Worm (Caenorhabditis elegans) whole organism, L2 larva: ENCODE measurements around the gene F52E1.5.

Experiments used
- C34F6.9 ChIP-seq: fragments of 150-350 bp; optimal IDR thresholded peaks from 2 replicates; lab custom pipeline; 2014; ENCODE audit warnings: missing biosample characterization, missing genetic modification characterization
- F13H6.1 ChIP-seq: sonication (generic microtip); optimal IDR thresholded peaks from 2 replicates; lab custom pipeline; 2016; ENCODE audit warnings: missing genetic modification characterization, missing compliant biosample characterization
- R02D3.7 ChIP-seq: fragments of 150-350 bp; optimal IDR thresholded peaks from 2 replicates; lab custom pipeline; 2014; ENCODE audit warnings: missing biosample characterization, missing genetic modification characterization
- Y55F3AM.14 ChIP-seq: fragments of 200-800 bp; sonication (Bioruptor generic); optimal IDR thresholded peaks from 2 replicates; lab custom pipeline; 2018; ENCODE audit warnings: mild to moderate bottlenecking, missing genetic modification characterization, missing compliant biosample characterization
- ZK546.5 ChIP-seq: sonication (generic microtip); optimal IDR thresholded peaks from 2 replicates; lab custom pipeline; 2017; ENCODE audit warnings: missing biosample characterization, missing genetic modification characterization
- alr-1 ChIP-seq: fragments of 150-350 bp; optimal IDR thresholded peaks from 2 replicates; lab custom pipeline; 2014; ENCODE audit warnings: missing biosample characterization, missing genetic modification characterization
- aly-2 ChIP-seq: fragments of 150-350 bp; optimal IDR thresholded peaks from 2 replicates; lab custom pipeline; 2014; ENCODE audit warnings: missing biosample characterization, missing genetic modification characterization
- ama-1 ChIP-seq: fragments of 150-350 bp; optimal IDR thresholded peaks from 2 replicates; lab custom pipeline; 2018; ENCODE audit warnings: inconsistent platforms
- blmp-1 ChIP-seq: sonication (generic microtip); optimal IDR thresholded peaks from 2 replicates; lab custom pipeline; 2017; ENCODE audit warnings: missing genetic modification characterization, mild to moderate bottlenecking, missing compliant biosample characterization, antibody characterized with exemption, moderate library complexity; ENCODE audit not compliant: insufficient read depth
- ceh-16 ChIP-seq: fragments of 150-350 bp; optimal IDR thresholded peaks from 2 replicates; lab custom pipeline; 2014; ENCODE audit warnings: missing biosample characterization, missing genetic modification characterization
- ceh-82 ChIP-seq: fragments of 150-350 bp; optimal IDR thresholded peaks from 2 replicates; lab custom pipeline; 2014; ENCODE audit warnings: missing biosample characterization, missing genetic modification characterization
- crh-2 ChIP-seq: sonication (generic microtip); optimal IDR thresholded peaks from 2 replicates; lab custom pipeline; 2017; ENCODE audit warnings: missing biosample characterization, missing genetic modification characterization
- dmd-4 ChIP-seq: sonication (generic microtip); optimal IDR thresholded peaks from 2 replicates; lab custom pipeline; 2017; ENCODE audit warnings: missing biosample characterization, missing genetic modification characterization
- egl-27 ChIP-seq: sonication (generic microtip); optimal IDR thresholded peaks from 3 replicates; lab custom pipeline; 2017; ENCODE audit warnings: missing biosample characterization, missing genetic modification reagents, missing genetic modification characterization
- elt-1 ChIP-seq: fragments of 150-350 bp; optimal IDR thresholded peaks from 2 replicates; lab custom pipeline; 2014; ENCODE audit warnings: missing biosample characterization, missing genetic modification characterization
- elt-3 ChIP-seq: sonication (generic microtip); optimal IDR thresholded peaks from 2 replicates; lab custom pipeline; 2017; ENCODE audit warnings: missing biosample characterization, missing genetic modification characterization
- fos-1 ChIP-seq: fragments of 150-350 bp; optimal IDR thresholded peaks from 2 replicates; lab custom pipeline; 2014; ENCODE audit warnings: missing biosample characterization, missing genetic modification characterization
- gmeb-1 ChIP-seq: fragments of 150-350 bp; optimal IDR thresholded peaks from 2 replicates; lab custom pipeline; 2014; ENCODE audit warnings: missing biosample characterization, missing genetic modification characterization
- lin-11 ChIP-seq: fragments of 150-350 bp; sonication (generic microtip); optimal IDR thresholded peaks from 2 replicates; lab custom pipeline; 2014; ENCODE audit warnings: missing biosample characterization, missing genetic modification characterization, inconsistent platforms, mixed read lengths
- lin-13 ChIP-seq: fragments of 150-350 bp; optimal IDR thresholded peaks from 2 replicates; lab custom pipeline; 2014; ENCODE audit warnings: missing biosample characterization, missing genetic modification reagents, missing genetic modification characterization
- lin-39 ChIP-seq: fragments of 150-350 bp; optimal IDR thresholded peaks from 2 replicates; lab custom pipeline; 2014; ENCODE audit warnings: missing biosample characterization, missing genetic modification reagents, missing genetic modification characterization
- lsy-2 ChIP-seq, 2 experiments: fragments of 150-350 bp in 1 of 2; sonication (generic microtip) in 1 of 2; optimal IDR thresholded peaks; 2 replicates each; lab custom pipeline; 2014 to 2017; ENCODE audit warnings: missing biosample characterization in 2 of 2, missing genetic modification characterization in 2 of 2
- mab-5 ChIP-seq: fragments of 150-350 bp; optimal IDR thresholded peaks from 2 replicates; lab custom pipeline; 2014; ENCODE audit warnings: missing biosample characterization, missing genetic modification characterization
- mbf-1 ChIP-seq: sonication (generic microtip); optimal IDR thresholded peaks from 2 replicates; lab custom pipeline; 2017; ENCODE audit warnings: missing biosample characterization, missing genetic modification characterization
- mdl-1 ChIP-seq, 2 experiments: fragments of 150-350 bp in 1 of 2; sonication (generic microtip) in 1 of 2; optimal IDR thresholded peaks; 2 replicates each; lab custom pipeline; 2017; ENCODE audit warnings: missing biosample characterization in 2 of 2, missing genetic modification characterization in 2 of 2
- nhr-10 ChIP-seq: sonication (generic microtip); optimal IDR thresholded peaks from 2 replicates; lab custom pipeline; 2017; ENCODE audit warnings: missing biosample characterization, missing genetic modification characterization
- nhr-11 ChIP-seq: fragments of 150-350 bp; optimal IDR thresholded peaks from 2 replicates; lab custom pipeline; 2014; ENCODE audit warnings: missing biosample characterization, missing genetic modification characterization
- nhr-12 ChIP-seq: fragments of 150-350 bp; optimal IDR thresholded peaks from 2 replicates; lab custom pipeline; 2014; ENCODE audit warnings: missing biosample characterization, missing genetic modification characterization
- nhr-129 ChIP-seq: fragments of 150-350 bp; optimal IDR thresholded peaks from 2 replicates; lab custom pipeline; 2014; ENCODE audit warnings: missing biosample characterization, missing genetic modification characterization
- nhr-21 ChIP-seq: fragments of 150-350 bp; optimal IDR thresholded peaks from 2 replicates; lab custom pipeline; 2014; ENCODE audit warnings: missing biosample characterization, missing genetic modification characterization
- nhr-23 ChIP-seq: fragments of 150-350 bp; optimal IDR thresholded peaks from 2 replicates; lab custom pipeline; 2014; ENCODE audit warnings: missing biosample characterization, missing genetic modification reagents, missing genetic modification characterization
- nhr-237 ChIP-seq: fragments of 150-350 bp; optimal IDR thresholded peaks from 2 replicates; lab custom pipeline; 2014; ENCODE audit warnings: missing biosample characterization, missing genetic modification characterization
- nhr-25 ChIP-seq: fragments of 150-350 bp; sonication (generic microtip); optimal IDR thresholded peaks from 3 replicates; lab custom pipeline; 2014; ENCODE audit warnings: missing biosample characterization, missing genetic modification characterization
- nhr-6 ChIP-seq: fragments of 150-350 bp; optimal IDR thresholded peaks from 2 replicates; lab custom pipeline; 2014; ENCODE audit warnings: missing biosample characterization, missing genetic modification characterization
- nhr-77 ChIP-seq: fragments of 150-350 bp; optimal IDR thresholded peaks from 2 replicates; lab custom pipeline; 2014; ENCODE audit warnings: missing biosample characterization, missing genetic modification characterization
- peb-1 ChIP-seq: fragments of 150-350 bp; optimal IDR thresholded peaks from 2 replicates; lab custom pipeline; 2014; ENCODE audit warnings: missing biosample characterization, missing genetic modification characterization
- sem-4 ChIP-seq: fragments of 150-350 bp; optimal IDR thresholded peaks from 2 replicates; lab custom pipeline; 2014; ENCODE audit warnings: missing biosample characterization, missing genetic modification reagents, missing genetic modification characterization
- skn-1 ChIP-seq: sonication (generic microtip); optimal IDR thresholded peaks from 2 replicates; lab custom pipeline; 2017; ENCODE audit warnings: missing biosample characterization, missing genetic modification characterization
- sma-3 ChIP-seq: sonication (generic microtip); optimal IDR thresholded peaks from 2 replicates; lab custom pipeline; 2016; ENCODE audit warnings: missing genetic modification reagents, missing genetic modification characterization, missing compliant biosample characterization
- sma-9 ChIP-seq, 2 experiments: fragments of 150-350 bp in 1 of 2; sonication (generic microtip) in 1 of 2; optimal IDR thresholded peaks; 2 replicates each; lab custom pipeline; 2014 to 2016; ENCODE audit warnings: missing genetic modification characterization in 2 of 2, mild to moderate bottlenecking in 1 of 2, missing biosample characterization in 1 of 2, missing compliant biosample characterization in 1 of 2, missing genetic modification reagents in 1 of 2, moderate library complexity in 1 of 2
- snpc-4 ChIP-seq: fragments of 150-350 bp; optimal IDR thresholded peaks from 2 replicates; lab custom pipeline; 2014; ENCODE audit warnings: missing biosample characterization, missing genetic modification characterization
- unc-39 ChIP-seq: fragments of 150-350 bp; optimal IDR thresholded peaks from 2 replicates; lab custom pipeline; 2014; ENCODE audit warnings: missing biosample characterization, missing genetic modification characterization
- unc-55 ChIP-seq: fragments of 150-350 bp; sonication (generic microtip); optimal IDR thresholded peaks from 3 replicates; lab custom pipeline; 2014; ENCODE audit warnings: missing biosample characterization, missing genetic modification reagents, missing genetic modification characterization
- unc-62 ChIP-seq: fragments of 150-350 bp; optimal IDR thresholded peaks from 2 replicates; lab custom pipeline; 2014; ENCODE audit warnings: missing biosample characterization, missing genetic modification reagents, missing genetic modification characterization
- zag-1 ChIP-seq: fragments of 150-350 bp; optimal IDR thresholded peaks from 2 replicates; lab custom pipeline; 2014; ENCODE audit warnings: missing biosample characterization, missing genetic modification characterization
- ztf-1 ChIP-seq: fragments of 200-800 bp; sonication (Bioruptor generic); conservative IDR thresholded peaks from 2 replicates; pipeline ENCODE4 v1.3.6; 2022; ENCODE audit warnings: missing genetic modification characterization, missing compliant biosample characterization
- ztf-11 ChIP-seq: sonication (generic microtip); optimal IDR thresholded peaks from 2 replicates; lab custom pipeline; 2017; ENCODE audit warnings: missing biosample characterization, missing genetic modification characterization
- ztf-4 ChIP-seq: fragments of 150-350 bp; optimal IDR thresholded peaks from 2 replicates; lab custom pipeline; 2014; ENCODE audit warnings: missing biosample characterization, missing genetic modification characterization

F52E1.5 gene

ce11 chrV:8358702-8359101 is 20.6 kb upstream of the F52E1.5 start:
- TF ChIP-seq sma-9 (GFP tag; optimal IDR thresholded peaks at IDR 0.05; lab: Kevin White, UChicago): no peak
- TF ChIP-seq sma-9 (tag; optimal IDR thresholded peaks at IDR 0.05; lab: Kevin White, UChicago): no peak
- TF ChIP-seq dmd-4 (tag; lab: Kevin White, UChicago): no peak
- TF ChIP-seq ztf-4 (tag; lab: Kevin White, UChicago): no peak
- no peak for TF ChIP-seq mbf-1 (tag; lab: Kevin White, UChicago)
- no peak for TF ChIP-seq skn-1 (tag; lab: Kevin White, UChicago)
- no peak for TF ChIP-seq R02D3.7 (tag; lab: Kevin White, UChicago)
- no peak for TF ChIP-seq sma-3 (GFP tag; lab: Kevin White, UChicago)
- TF ChIP-seq lin-13 (GFP tag; lab: Kevin White, UChicago): no peak
- TF ChIP-seq ztf-11: no peak
- no peak for TF ChIP-seq nhr-77 (tag; lab: Kevin White, UChicago)
- TF ChIP-seq aly-2 (tag; lab: Kevin White, UChicago): no peak
- no peak for TF ChIP-seq Y55F3AM.14

- TF ChIP-seq crh-2 (tag; lab: Kevin White, UChicago): peak; percentile 71
- no peak for TF ChIP-seq blmp-1 (tag; lab: Kevin White, UChicago)
- TF ChIP-seq aly-2 (tag; lab: Kevin White, UChicago): no peak
- TF ChIP-seq nhr-10 (tag; lab: Kevin White, UChicago): no peak
- peak; percentile 17 for TF ChIP-seq sem-4
- peak; percentile 64 for TF ChIP-seq lin-13 (GFP tag; lab: Kevin White, UChicago)
- peak; percentile 50 for TF ChIP-seq egl-27 (tag; lab: Kevin White, UChicago)
- TF ChIP-seq zag-1 (tag; lab: Kevin White, UChicago): no peak
- no peak for TF ChIP-seq mdl-1 (tag; optimal IDR thresholded peaks at IDR 0.05; lab: Kevin White, UChicago)
- TF ChIP-seq elt-1 (tag; lab: Kevin White, UChicago): no peak
- no peak for TF ChIP-seq peb-1 (tag; lab: Kevin White, UChicago)
- TF ChIP-seq ztf-4 (tag; lab: Kevin White, UChicago): peak; percentile 48
- TF ChIP-seq F13H6.1 (tag; lab: Kevin White, UChicago): peak; percentile 61
- TF ChIP-seq lin-39 (tag; lab: Kevin White, UChicago): no peak
- peak; percentile 44 for TF ChIP-seq nhr-21 (tag; lab: Kevin White, UChicago)
- no peak for TF ChIP-seq nhr-77 (tag; lab: Kevin White, UChicago)
- no peak for TF ChIP-seq mab-5 (tag; lab: Kevin White, UChicago)
- TF ChIP-seq nhr-129: no peak
- no peak for TF ChIP-seq nhr-11 (tag; lab: Kevin White, UChicago)
- TF ChIP-seq ztf-11: no peak
- TF ChIP-seq dmd-4 (tag; lab: Kevin White, UChicago): no peak
- TF ChIP-seq ama-1 (lab: Kevin White, UChicago): no peak
- TF ChIP-seq C34F6.9 (tag; lab: Kevin White, UChicago): peak; percentile 80
- TF ChIP-seq ztf-1 (GFP tag; lab: Robert Waterston, UW): no peak
- no peak for TF ChIP-seq mbf-1 (tag; lab: Kevin White, UChicago)
- no peak for TF ChIP-seq nhr-23
- peak; percentile 78 for TF ChIP-seq gmeb-1
- peak; percentile 77 for TF ChIP-seq unc-55 (GFP tag; lab: Kevin White, UChicago)
- TF ChIP-seq Y55F3AM.14: no peak
- TF ChIP-seq skn-1 (tag; lab: Kevin White, UChicago): no peak
- TF ChIP-seq ceh-82 (tag; lab: Kevin White, UChicago): no peak
- no peak for TF ChIP-seq unc-62
- peak; percentile 77 for TF ChIP-seq sma-9 (GFP tag; optimal IDR thresholded peaks at IDR 0.05; lab: Kevin White, UChicago)
- TF ChIP-seq sma-9 (tag; optimal IDR thresholded peaks at IDR 0.05; lab: Kevin White, UChicago): no peak
- TF ChIP-seq fos-1: peak; percentile 75
- no peak for TF ChIP-seq nhr-237 (tag; lab: Kevin White, UChicago)
- TF ChIP-seq unc-39: no peak
- TF ChIP-seq snpc-4 (tag; lab: Kevin White, UChicago): peak; percentile 77
- TF ChIP-seq ceh-16 (tag; lab: Kevin White, UChicago): no peak
- TF ChIP-seq alr-1: peak; percentile 24
- peak; percentile 39 to 86 for TF ChIP-seq lsy-2 (tag; optimal IDR thresholded peaks at IDR 0.05; lab: Kevin White, UChicago)
- TF ChIP-seq nhr-6 (tag; lab: Kevin White, UChicago): peak; percentile 61
- peak; percentile 48 for TF ChIP-seq sma-3 (GFP tag; lab: Kevin White, UChicago)
- no peak for TF ChIP-seq elt-3 (tag; lab: Kevin White, UChicago)
- peak; percentile 2 for TF ChIP-seq R02D3.7 (tag; lab: Kevin White, UChicago)
- TF ChIP-seq lin-11 (tag; lab: Kevin White, UChicago): no peak
- no peak for TF ChIP-seq ZK546.5 (tag; lab: Kevin White, UChicago)
- no peak for TF ChIP-seq nhr-25 (tag; lab: Kevin White, UChicago)
- no peak for TF ChIP-seq nhr-12 (tag; lab: Kevin White, UChicago)
- TF ChIP-seq, all 48 proteins: peak for 18
Observed at ce11 chrV:8359113-8359564, 20.2 kb upstream of the F52E1.5 start, which contains the start of gene mpdu-1. Gene mpdu-1, minus strand, starts transcription at chrV:8359163.
